Worm (Caenorhabditis elegans) whole organism, early embryonic: ENCODE results near the gene C13E3.1.

Source experiments
- B0310.2 ChIP-seq: sonication (generic microtip); optimal IDR thresholded peaks from 2 replicates; lab custom pipeline; 2016; ENCODE audit warnings: mild to moderate bottlenecking, missing genetic modification characterization, missing compliant biosample characterization
- ceh-36 ChIP-seq: sonication (generic microtip); optimal IDR thresholded peaks from 2 replicates; lab custom pipeline; 2016; ENCODE audit warnings: missing genetic modification characterization, inconsistent platforms, missing compliant biosample characterization
- flt-1 ChIP-seq: fragments of 200-800 bp; sonication (Bioruptor generic); IDR thresholded peaks from 2 replicates; pipeline ENCODE4 v1.3.6; 2022; ENCODE audit warnings: missing genetic modification characterization, missing compliant biosample characterization

- TF ChIP-seq flt-1 (GFP tag; lab: Robert Waterston, UW) (no peak), B0310.2 (tag; lab: Kevin White, UChicago) (no peak), ceh-36 (tag; lab: Kevin White, UChicago) (no peak)
These were observed 38.7 kb downstream of the C13E3.1 start for ce11 chrX:8931647-8932046.
